Worm (Caenorhabditis elegans) whole organism, L1 larva: Measurements from ENCODE around the gene Y70C5B.2.

Experiments
- ama-1 ChIP-seq: fragments of 150-350 bp; optimal IDR thresholded peaks from 2 replicates; lab custom pipeline; 2014
- ceh-82 ChIP-seq, 3 experiments: fragments of 150-350 bp in 1 of 3; sonication (generic microtip) in 2 of 3; optimal IDR thresholded peaks; 2 replicates each; lab custom pipeline; 2014 to 2017; ENCODE audit warnings: missing biosample characterization in 3 of 3, missing genetic modification characterization in 3 of 3

ce11 chrV:16610791-16611385, 49.8 kb downstream of the Y70C5B.2 start, which contains the start of gene srw-54:
- TF ChIP-seq ceh-82 (tag; optimal IDR thresholded peaks at IDR 0.05; lab: Kevin White, UChicago) (no peak), ama-1 (lab: Kevin White, UChicago) (no peak)
